Worm (Caenorhabditis elegans): Measurements from ENCODE around the gene Y116F11B.8.

The Y116F11B.8 gene

ce11 chrV:19897557-19897956 lies 40.1 kb downstream of the Y116F11B.8 start (continued):
- TF ChIP-seq vab-7 (GFP tag; IDR thresholded peaks at IDR 0.05) (no peak), ztf-11 (tag; optimal IDR thresholded peaks at IDR 0.05) (no peak), hmg-1.1 (GFP tag; IDR thresholded peaks at IDR 0.05) (peak; percentile 58)

DNA sequence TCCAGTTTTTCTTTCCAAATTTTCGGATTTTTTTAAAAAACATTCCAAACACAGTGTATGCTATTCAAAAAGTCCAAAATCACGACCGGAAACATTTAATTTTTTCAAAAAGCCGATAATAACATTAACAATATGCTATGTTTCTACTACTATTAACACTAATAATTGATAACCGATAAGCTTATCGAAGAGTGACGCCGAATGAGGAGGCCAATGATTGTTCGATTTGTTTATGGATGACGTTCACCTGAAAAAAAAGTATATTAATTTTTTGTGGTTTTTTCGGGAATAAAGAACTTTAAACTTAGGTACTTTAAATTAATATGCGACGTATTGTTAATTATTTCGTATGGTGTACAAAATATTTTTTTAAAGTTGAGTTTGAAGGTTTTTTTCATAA lies 40.5 kb downstream of the Y116F11B.8 start:
- TF ChIP-seq nhr-10 (tag; optimal IDR thresholded peaks at IDR 0.05) (no peak), pqm-1 (tag; optimal IDR thresholded peaks at IDR 0.05) (peak; percentile 62), dmd-6 (GFP tag; IDR thresholded peaks at IDR 0.05) (0 out of 2 replicates have a peak, but pooled peaks have one; percentile 5), daf-16 (GFP tag; optimal IDR thresholded peaks at IDR 0.05) (no peak), daf-16 (tag; optimal IDR thresholded peaks at IDR 0.05) (peak; percentile 47), ztf-7 (tag; optimal IDR thresholded peaks at IDR 0.05) (no peak)

- TF ChIP-seq ceh-20 (GFP tag; IDR thresholded peaks at IDR 0.05), result no peak
- no peak for TF ChIP-seq T26A8.4 (GFP tag; IDR thresholded peaks at IDR 0.05)
- TF ChIP-seq fkh-10 (GFP tag; optimal IDR thresholded peaks at IDR 0.05), result no peak
- TF ChIP-seq skn-1 (tag; optimal IDR thresholded peaks at IDR 0.05), result no peak
- no peak for TF ChIP-seq snpc-1.2 (GFP tag; IDR thresholded peaks at IDR 0.05)
- no peak for TF ChIP-seq nhr-102 (tag; optimal IDR thresholded peaks at IDR 0.05)
- TF ChIP-seq nhr-25 (tag; optimal IDR thresholded peaks at IDR 0.05; ENCODE audit: borderline replicate concordance, insufficient read depth), result no peak
- TF ChIP-seq ces-1 (GFP tag; optimal IDR thresholded peaks at IDR 0.05), result no peak
- no peak for TF ChIP-seq dmd-9 (GFP tag; IDR thresholded peaks at IDR 0.05)
- no peak for TF ChIP-seq gei-8 (GFP tag; optimal IDR thresholded peaks at IDR 0.05)
- no peak for TF ChIP-seq madf-9 (GFP tag; conservative IDR thresholded peaks at IDR 0.05)
- no peak for TF ChIP-seq ceh-32 (tag; optimal IDR thresholded peaks at IDR 0.05; ENCODE audit: poor library complexity)
- TF ChIP-seq hif-1 (tag; optimal IDR thresholded peaks at IDR 0.05), result no peak
Measured at ce11 chrV:19899167-19899566, 41.7 kb downstream of the Y116F11B.8 start, which contains the start of gene Y116F11B.14. TSS of gene Y116F11B.14 (plus strand) at chrV:19899467.

DNA sequence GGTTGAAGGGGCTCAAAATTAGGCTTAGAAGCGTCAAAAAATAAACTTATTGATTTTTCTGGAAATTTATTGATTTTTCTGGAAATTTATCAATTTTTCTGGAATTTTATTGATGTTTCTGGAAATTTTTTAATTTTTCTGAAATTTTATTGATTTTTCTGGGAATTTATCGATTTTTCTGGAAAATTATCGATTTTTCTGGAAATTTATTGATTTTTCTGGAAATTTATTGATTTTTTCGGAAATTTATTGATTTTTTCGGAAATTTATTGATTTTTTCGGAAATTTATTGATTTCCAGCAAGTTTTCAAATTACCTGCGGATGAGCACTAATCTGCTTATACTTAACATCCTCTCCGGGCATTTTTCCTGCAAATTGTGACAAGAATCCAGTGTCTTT lies 44.4 kb downstream of the Y116F11B.8 start:
- no peak for TF ChIP-seq daf-12 (tag; optimal IDR thresholded peaks at IDR 0.05)
- peak; percentile 80 for TF ChIP-seq ceh-28 (tag; optimal IDR thresholded peaks at IDR 0.05)

DNA sequence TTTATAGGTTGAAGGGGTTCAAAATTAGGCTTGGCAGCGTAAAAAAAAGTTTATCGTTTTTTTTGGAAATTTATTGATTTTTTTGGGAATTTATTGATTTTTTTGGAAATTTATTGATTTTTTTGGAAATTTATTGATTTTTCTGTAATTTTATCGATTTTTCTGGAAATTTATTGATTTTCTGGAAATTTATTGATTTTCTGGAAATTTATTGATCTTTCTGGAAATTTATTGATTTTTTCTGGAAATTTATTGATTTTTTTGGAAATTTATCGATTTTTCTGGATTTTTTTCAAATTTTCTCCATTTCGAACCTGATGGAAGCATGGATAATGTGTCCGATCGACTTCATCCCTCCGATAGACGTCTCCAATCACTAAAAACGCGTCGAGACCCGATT lies 47.4 kb downstream of the Y116F11B.8 start:
- TF ChIP-seq ceh-62 (tag; optimal IDR thresholded peaks at IDR 0.05), result no peak
- no peak for TF ChIP-seq mxl-2 (GFP tag; conservative IDR thresholded peaks at IDR 0.05)
- peak; percentile 83 for TF ChIP-seq ceh-28 (tag; optimal IDR thresholded peaks at IDR 0.05)
- no peak for TF ChIP-seq lin-39 (tag; optimal IDR thresholded peaks at IDR 0.05)

- peak in 1 of 2 experiments; percentile 44 for TF ChIP-seq unc-62 (GFP tag; optimal IDR thresholded peaks at IDR 0.05 in 1 of 2)
- TF ChIP-seq unc-62 (tag; optimal IDR thresholded peaks at IDR 0.05), result no peak
- TF ChIP-seq ceh-28 (tag; optimal IDR thresholded peaks at IDR 0.05), result peak; percentile 77
- TF ChIP-seq mxl-3 (GFP tag; optimal IDR thresholded peaks at IDR 0.05), result no peak
- no peak for TF ChIP-seq lin-29 (GFP tag; IDR thresholded peaks at IDR 0.05)
Measured at ce11 chrV:19905988-19906387, 48.6 kb downstream of the Y116F11B.8 start.

DNA sequence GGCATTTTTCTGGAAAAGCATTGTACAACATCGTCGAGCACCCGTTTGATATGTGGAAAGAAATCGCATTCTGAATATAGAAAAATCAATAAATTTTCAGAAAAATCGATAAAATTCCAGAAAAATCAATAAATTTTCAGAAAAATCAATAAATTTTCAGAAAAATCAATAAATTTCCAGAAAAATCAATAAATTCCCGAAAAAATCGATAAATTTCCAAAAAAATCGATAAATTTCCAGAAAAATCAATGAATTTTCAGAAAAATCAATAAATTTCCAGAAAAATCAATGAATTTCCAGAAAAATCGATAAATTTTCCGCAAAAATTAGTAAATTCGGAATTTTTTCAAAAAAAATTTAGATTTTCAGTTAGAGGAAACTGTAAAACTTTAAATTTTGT lies 49.9 kb downstream of the Y116F11B.8 start, which contains the start of gene fars-2:
Gene fars-2, minus strand, starts transcription at position 70 of the 400 bp plus-strand sequence.
- TF ChIP-seq dmd-9 (GFP tag; IDR thresholded peaks at IDR 0.05), result no peak
- peak; percentile 79 for TF ChIP-seq ceh-28 (tag; optimal IDR thresholded peaks at IDR 0.05)
